Worm (Caenorhabditis elegans) whole organism, L4 larva: ENCODE results near the gene srh-36.

ENCODE experiments used
- T26A8.4 ChIP-seq: fragments of 200-800 bp; sonication (Bioruptor generic); IDR thresholded peaks from 2 replicates; pipeline ENCODE4 v1.3.6; 2022; ENCODE audit warnings: missing genetic modification characterization, missing compliant biosample characterization
- mep-1 ChIP-seq: fragments of 150-350 bp; sonication (generic microtip); optimal IDR thresholded peaks from 3 replicates; lab custom pipeline; 2014; ENCODE audit warnings: missing biosample characterization, missing genetic modification characterization
- mxl-2 ChIP-seq: fragments of 200-800 bp; sonication (Bioruptor generic); conservative IDR thresholded peaks from 2 replicates; pipeline ENCODE4 v1.3.6; 2022; ENCODE audit warnings: missing genetic modification reagents, missing genetic modification characterization, missing compliant biosample characterization
- pha-4 ChIP-seq, 2 experiments: fragments of 150-350 bp in 1 of 2; fragments of 200-800 bp in 1 of 2; sonication (Bioruptor generic) in 1 of 2; IDR thresholded peaks in 1 of 2; optimal IDR thresholded peaks in 1 of 2; 2 replicates each; pipeline versions ENCODE4 v1.3.6 to Lab custom; 2014 to 2022; ENCODE audit warnings: missing genetic modification characterization in 2 of 2, missing genetic modification reagents in 2 of 2, missing biosample characterization in 1 of 2, missing compliant biosample characterization in 1 of 2

DNA sequence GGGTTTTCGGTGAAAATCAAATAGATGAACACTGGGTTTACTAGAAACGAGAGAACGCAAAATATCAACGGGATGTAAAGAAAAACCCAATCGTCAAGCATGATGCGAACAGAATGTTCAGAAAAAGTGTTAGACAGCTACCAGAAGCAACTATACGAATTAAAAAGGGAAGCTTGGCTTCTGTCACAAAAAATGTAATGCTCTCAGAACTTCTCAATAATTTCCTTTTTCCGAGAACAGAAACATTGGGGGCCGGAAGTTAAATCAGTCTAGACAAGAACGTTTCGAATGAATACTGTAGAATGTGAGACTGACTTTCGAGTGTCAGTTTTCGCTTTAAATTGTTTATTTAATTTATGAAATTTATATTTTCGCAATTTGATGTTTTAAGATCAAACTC, 38.3 kb upstream of the srh-36 start, which contains the start of gene srj-54:
- TF ChIP-seq mxl-2 (GFP tag; lab: Robert Waterston, UW) (no peak), pha-4 (GFP tag; IDR thresholded peaks at IDR 0.05; lab: Robert Waterston, UW) (no peak), pha-4 (tag; optimal IDR thresholded peaks at IDR 0.05; lab: Kevin White, UChicago) (no peak), mep-1 (tag; lab: Kevin White, UChicago) (no peak), T26A8.4 (GFP tag; lab: Robert Waterston, UW) (no peak)
